Fruit fly (Drosophila melanogaster) whole organism, pupa: ENCODE data around the gene CG8209.

Experiments
- CG12605 ChIP-seq: fragments of 200-800 bp; sonication (Bioruptor generic); IDR thresholded peaks from 2 replicates; pipeline ENCODE4 v1.3.6; 2022; ENCODE audit warnings: missing biosample characterization, missing genetic modification characterization
- CG13204 ChIP-seq: fragments of 200-800 bp; sonication (Bioruptor generic); optimal IDR thresholded peaks from 2 replicates; lab custom pipeline; 2018; ENCODE audit warnings: missing biosample characterization, mild to moderate bottlenecking, missing genetic modification characterization, moderate library complexity
- CG14655 ChIP-seq: fragments of 200-800 bp; sonication (Bioruptor generic); optimal IDR thresholded peaks from 3 replicates; lab custom pipeline; 2017; ENCODE audit warnings: mild to moderate bottlenecking, missing biosample characterization, missing genetic modification reagents, missing genetic modification characterization
- CG15710 ChIP-seq: fragments of 200-800 bp; sonication (Bioruptor generic); optimal IDR thresholded peaks from 2 replicates; lab custom pipeline; 2018; ENCODE audit warnings: missing biosample characterization, mild to moderate bottlenecking, missing genetic modification characterization, moderate library complexity
- CG32121 ChIP-seq: fragments of 200-800 bp; sonication (Bioruptor generic); IDR thresholded peaks from 2 replicates; pipeline ENCODE4 v1.3.6; 2022; ENCODE audit warnings: missing biosample characterization, missing genetic modification characterization
- CG4496 ChIP-seq: fragments of 200-800 bp; sonication (Bioruptor generic); IDR thresholded peaks from 3 replicates; pipeline ENCODE4 v1.3.6; 2022; ENCODE audit warnings: missing biosample characterization, missing genetic modification characterization
- CG8301 ChIP-seq: fragments of 200-800 bp; sonication (Bioruptor generic); optimal IDR thresholded peaks from 2 replicates; lab custom pipeline; 2018; ENCODE audit warnings: missing biosample characterization, mild to moderate bottlenecking, missing genetic modification characterization
- CG9948 ChIP-seq: fragments of 200-800 bp; sonication (Bioruptor generic); optimal IDR thresholded peaks from 2 replicates; lab custom pipeline; 2018; ENCODE audit warnings: missing biosample characterization, mild to moderate bottlenecking, missing genetic modification characterization, moderate library complexity
- D1 ChIP-seq: fragments of 200-800 bp; sonication (Bioruptor generic); optimal IDR thresholded peaks from 2 replicates; lab custom pipeline; 2018; ENCODE audit warnings: missing biosample characterization, mild to moderate bottlenecking, missing genetic modification characterization, moderate library complexity
- EcR ChIP-seq: fragments of 200-800 bp; sonication (Bioruptor generic); optimal IDR thresholded peaks from 3 replicates; lab custom pipeline; 2019; ENCODE audit warnings: missing biosample characterization, missing genetic modification characterization, mild to moderate bottlenecking, moderate library complexity, missing genetic modification reagents
- Ets98B ChIP-seq: fragments of 200-800 bp; sonication (Bioruptor generic); IDR thresholded peaks from 2 replicates; pipeline ENCODE4 v1.3.6; 2022; ENCODE audit warnings: missing biosample characterization, missing genetic modification characterization
- Pif1A ChIP-seq: fragments of 200-800 bp; sonication (Bioruptor generic); optimal IDR thresholded peaks from 3 replicates; lab custom pipeline; 2016; ENCODE audit warnings: missing biosample characterization, missing genetic modification characterization
- fd96Ca ChIP-seq: fragments of 200-800 bp; sonication (Bioruptor generic); IDR thresholded peaks from 3 replicates; pipeline ENCODE4 v1.3.6; 2022; ENCODE audit warnings: missing biosample characterization, missing genetic modification characterization

- no peak for TF ChIP-seq Pif1A (GFP tag; lab: Kevin White, UChicago)
- TF ChIP-seq EcR (GFP tag; lab: Kevin White, UChicago): no peak
- TF ChIP-seq CG9948 (tag; lab: Kevin White, UChicago): no peak
- TF ChIP-seq CG4496 (GFP tag; lab: Robert Waterston, UW): no peak
- TF ChIP-seq CG12605 (GFP tag; lab: Robert Waterston, UW): no peak
- TF ChIP-seq Ets98B (GFP tag; lab: Robert Waterston, UW): no peak
- TF ChIP-seq CG13204 (GFP tag; lab: Kevin White, UChicago): no peak
- TF ChIP-seq CG32121 (GFP tag; lab: Robert Waterston, UW): no peak
- no peak for TF ChIP-seq fd96Ca (GFP tag; lab: Robert Waterston, UW)
- TF ChIP-seq CG8301 (tag; lab: Kevin White, UChicago): no peak
- TF ChIP-seq CG15710 (tag; lab: Kevin White, UChicago): no peak
- no peak for TF ChIP-seq CG14655 (GFP tag; lab: Kevin White, UChicago)
- no peak for TF ChIP-seq D1 (tag; lab: Kevin White, UChicago)
Observed at dm6 chr3L:8018665-8019070, 42.5 kb downstream of the CG8209 start.
